Fruit fly (Drosophila melanogaster): Measurements from ENCODE around the gene pdgy.

DNA sequence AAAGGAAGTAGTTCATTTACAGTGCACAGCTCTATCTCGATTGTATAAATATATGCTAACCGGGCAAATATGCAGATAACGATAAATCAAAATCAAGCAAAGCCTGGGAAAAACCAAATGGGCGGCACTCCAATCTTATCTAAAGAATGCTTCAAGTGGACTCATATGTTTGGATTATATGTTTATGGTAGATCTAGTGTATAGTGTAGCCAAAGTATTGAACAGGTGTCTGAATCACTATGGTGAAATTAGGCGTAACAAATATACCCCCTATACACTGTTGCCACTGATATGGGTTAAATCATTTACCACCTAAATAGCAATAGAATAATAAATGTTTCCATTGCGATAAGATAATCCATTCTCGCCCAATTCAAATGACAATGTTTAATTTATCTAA is 6.8 kb downstream of the pdgy start:
- TF ChIP-seq ash1 (GFP tag; optimal IDR thresholded peaks at IDR 0.05): no peak
- TF ChIP-seq CG17829 (tag; optimal IDR thresholded peaks at IDR 0.05): no peak
- no peak for TF ChIP-seq NC2β (GFP tag; optimal IDR thresholded peaks at IDR 0.05)
- TF ChIP-seq TFAM (GFP tag; optimal IDR thresholded peaks at IDR 0.05): no peak

Measured in whole organism, embryonic.